Worm (Caenorhabditis elegans) whole organism, late embryonic: ENCODE data around the gene hlh-15.

Source experiments
- C38D4.7 ChIP-seq: fragments of 200-800 bp; sonication (Bioruptor generic); optimal IDR thresholded peaks from 2 replicates; lab custom pipeline; 2018; ENCODE audit warnings: mild to moderate bottlenecking, missing genetic modification characterization, moderate library complexity, missing compliant biosample characterization
- K02D7.2 ChIP-seq: sonication (generic microtip); optimal IDR thresholded peaks from 2 replicates; lab custom pipeline; 2017; ENCODE audit warnings: mild to moderate bottlenecking, missing genetic modification characterization, missing compliant biosample characterization
- K09A11.1 ChIP-seq: sonication (generic microtip); optimal IDR thresholded peaks from 2 replicates; lab custom pipeline; 2017; ENCODE audit warnings: antibody characterized with exemption, mild to moderate bottlenecking, missing genetic modification characterization, missing compliant biosample characterization; ENCODE audit not compliant: insufficient read depth
- Y22D7AL.16 ChIP-seq: sonication (generic microtip); optimal IDR thresholded peaks from 2 replicates; lab custom pipeline; 2016; ENCODE audit warnings: missing genetic modification characterization, missing compliant biosample characterization
- ceh-18 ChIP-seq: sonication (generic microtip); optimal IDR thresholded peaks from 2 replicates; lab custom pipeline; 2016; ENCODE audit warnings: missing genetic modification characterization, missing compliant biosample characterization
- ceh-2 ChIP-seq: sonication (generic microtip); optimal IDR thresholded peaks from 2 replicates; lab custom pipeline; 2016; ENCODE audit warnings: missing genotype, missing genetic modification characterization, missing compliant biosample characterization
- ceh-22 ChIP-seq: sonication (generic microtip); optimal IDR thresholded peaks from 2 replicates; lab custom pipeline; 2017; ENCODE audit warnings: missing biosample characterization, missing genetic modification characterization
- ceh-24 ChIP-seq: sonication (generic microtip); optimal IDR thresholded peaks from 2 replicates; lab custom pipeline; 2016; ENCODE audit warnings: mild to moderate bottlenecking, missing genetic modification characterization, missing compliant biosample characterization
- ceh-30 ChIP-seq: fragments of 150-350 bp; optimal IDR thresholded peaks from 2 replicates; lab custom pipeline; 2014; ENCODE audit warnings: missing biosample characterization, missing genetic modification characterization
- ceh-31 ChIP-seq: sonication (generic microtip); optimal IDR thresholded peaks from 2 replicates; lab custom pipeline; 2016; ENCODE audit warnings: missing genetic modification characterization, missing compliant biosample characterization
- ceh-45 ChIP-seq: fragments of 200-800 bp; sonication (Bioruptor generic); IDR thresholded peaks from 2 replicates; pipeline ENCODE4 v1.3.6; 2022; ENCODE audit warnings: missing genetic modification reagents, missing genetic modification characterization, missing compliant biosample characterization
- ceh-48 ChIP-seq: sonication (generic microtip); optimal IDR thresholded peaks from 2 replicates; lab custom pipeline; 2016; ENCODE audit warnings: missing genetic modification characterization, inconsistent platforms, missing compliant biosample characterization
- ceh-6 ChIP-seq: fragments of 200-800 bp; sonication (Bioruptor generic); optimal IDR thresholded peaks from 2 replicates; lab custom pipeline; 2018; ENCODE audit warnings: mild to moderate bottlenecking, missing genetic modification characterization, missing compliant biosample characterization
- elt-2 ChIP-seq: sonication (generic microtip); optimal IDR thresholded peaks from 2 replicates; lab custom pipeline; 2016; ENCODE audit warnings: missing genetic modification reagents, missing genetic modification characterization, missing compliant biosample characterization
- elt-4 ChIP-seq: sonication (generic microtip); optimal IDR thresholded peaks from 2 replicates; lab custom pipeline; 2016; ENCODE audit warnings: missing genetic modification characterization, missing compliant biosample characterization
- eyg-1 ChIP-seq: sonication (generic microtip); optimal IDR thresholded peaks from 2 replicates; lab custom pipeline; 2016; ENCODE audit warnings: missing genotype, missing genetic modification characterization, missing compliant biosample characterization
- fkh-10 ChIP-seq: fragments of 150-350 bp; optimal IDR thresholded peaks from 2 replicates; lab custom pipeline; 2014; ENCODE audit warnings: missing biosample characterization, missing genetic modification reagents, missing genetic modification characterization
- fkh-6 ChIP-seq: sonication (generic microtip); optimal IDR thresholded peaks from 2 replicates; lab custom pipeline; 2016; ENCODE audit warnings: missing genetic modification characterization, missing compliant biosample characterization
- hlh-15 ChIP-seq: sonication (generic microtip); optimal IDR thresholded peaks from 2 replicates; lab custom pipeline; 2016; ENCODE audit warnings: missing genetic modification characterization, missing compliant biosample characterization
- hlh-8 ChIP-seq: sonication (generic microtip); optimal IDR thresholded peaks from 2 replicates; lab custom pipeline; 2016; ENCODE audit warnings: missing genotype, missing genetic modification characterization, missing compliant biosample characterization
- lim-6 ChIP-seq: sonication (generic microtip); optimal IDR thresholded peaks from 2 replicates; lab custom pipeline; 2016; ENCODE audit warnings: missing genetic modification characterization, missing compliant biosample characterization
- madf-2 ChIP-seq: sonication (generic microtip); optimal IDR thresholded peaks from 2 replicates; lab custom pipeline; 2017; ENCODE audit warnings: missing genetic modification characterization, missing compliant biosample characterization
- nfya-1 ChIP-seq: sonication (generic microtip); optimal IDR thresholded peaks from 2 replicates; lab custom pipeline; 2017; ENCODE audit warnings: missing genetic modification characterization, mild to moderate bottlenecking, missing compliant biosample characterization, antibody characterized with exemption, moderate library complexity
- nhr-11 ChIP-seq: fragments of 150-350 bp; optimal IDR thresholded peaks from 2 replicates; lab custom pipeline; 2014; ENCODE audit warnings: missing biosample characterization, missing genetic modification characterization
- npax-4 ChIP-seq: sonication (generic microtip); optimal IDR thresholded peaks from 2 replicates; lab custom pipeline; 2016; ENCODE audit warnings: missing genetic modification characterization, missing compliant biosample characterization
- pat-9 ChIP-seq: fragments of 200-800 bp; sonication (Bioruptor generic); optimal IDR thresholded peaks from 2 replicates; lab custom pipeline; 2018; ENCODE audit warnings: mild to moderate bottlenecking, missing genetic modification characterization, moderate library complexity, missing compliant biosample characterization
- pax-1 ChIP-seq: fragments of 150-350 bp; optimal IDR thresholded peaks from 2 replicates; lab custom pipeline; 2014; ENCODE audit warnings: missing biosample characterization, missing genetic modification characterization
- pha-4 ChIP-seq: fragments of 150-350 bp; optimal IDR thresholded peaks from 2 replicates; lab custom pipeline; 2018; ENCODE audit warnings: missing biosample characterization, missing genetic modification reagents, missing genetic modification characterization
- pqm-1 ChIP-seq: sonication (generic microtip); optimal IDR thresholded peaks from 2 replicates; lab custom pipeline; 2016; ENCODE audit warnings: missing genetic modification characterization, missing compliant biosample characterization
- sox-2 ChIP-seq: fragments of 200-800 bp; sonication (Bioruptor generic); IDR thresholded peaks from 2 replicates; pipeline ENCODE4 v1.3.6; 2022; ENCODE audit warnings: missing genetic modification reagents, missing genetic modification characterization, missing compliant biosample characterization
- tbx-2 ChIP-seq: sonication (generic microtip); optimal IDR thresholded peaks from 2 replicates; lab custom pipeline; 2016; ENCODE audit warnings: missing genetic modification characterization, missing compliant biosample characterization
- tbx-7 ChIP-seq: sonication (generic microtip); optimal IDR thresholded peaks from 2 replicates; lab custom pipeline; 2016; ENCODE audit warnings: missing genotype, missing genetic modification characterization, missing compliant biosample characterization
- unc-42 ChIP-seq: sonication (generic microtip); optimal IDR thresholded peaks from 2 replicates; lab custom pipeline; 2016; ENCODE audit warnings: missing genotype, missing genetic modification characterization, missing compliant biosample characterization
- unc-55 ChIP-seq: sonication (generic microtip); optimal IDR thresholded peaks from 2 replicates; lab custom pipeline; 2017; ENCODE audit warnings: missing biosample characterization, missing genetic modification reagents, missing genetic modification characterization
- ztf-16 ChIP-seq: sonication (generic microtip); optimal IDR thresholded peaks from 2 replicates; lab custom pipeline; 2017; ENCODE audit warnings: missing genetic modification characterization, missing compliant biosample characterization

The hlh-15 gene

ce11 chrX:2432459-2432858 lies 19.3 kb upstream of the hlh-15 start (continued):
- TF ChIP-seq madf-2 (tag; lab: Kevin White, UChicago): peak; percentile 12
- peak; percentile 51 for TF ChIP-seq hlh-8 (tag; lab: Kevin White, UChicago)
- TF ChIP-seq ceh-24 (tag; lab: Kevin White, UChicago): no peak
- TF ChIP-seq tbx-2 (tag; lab: Kevin White, UChicago): peak; percentile 73
- TF ChIP-seq K02D7.2 (tag; lab: Kevin White, UChicago): no peak
- TF ChIP-seq ceh-18 (tag; lab: Kevin White, UChicago): peak; percentile 44
- no peak for TF ChIP-seq sox-2 (GFP tag; lab: Robert Waterston, UW)
- peak; percentile 64 for TF ChIP-seq ceh-2 (tag; lab: Kevin White, UChicago)
- TF ChIP-seq, all 69 proteins: peak for 20

ce11 chrX:2430317-2430716 lies 17.1 kb upstream of the hlh-15 start:
- TF ChIP-seq ceh-6 (GFP tag; lab: Kevin White, UChicago) (no peak), unc-42 (tag; lab: Kevin White, UChicago) (no peak), pha-4 (no peak), tbx-7 (tag; lab: Kevin White, UChicago) (no peak), ztf-16 (no peak), unc-55 (no peak), pat-9 (tag; lab: Kevin White, UChicago) (no peak)

ce11 chrX:2427404-2427803 lies 14.2 kb upstream of the hlh-15 start, which contains the start of gene gcy-31:
Gene gcy-31, minus strand, starts transcription at chrX:2427504.
- TF ChIP-seq tbx-2 (tag; lab: Kevin White, UChicago) (no peak), elt-4 (tag; lab: Kevin White, UChicago) (no peak), nhr-11 (tag; lab: Kevin White, UChicago) (no peak), eyg-1 (tag; lab: Kevin White, UChicago) (no peak), nfya-1 (tag; lab: Kevin White, UChicago) (no peak), lim-6 (tag; lab: Kevin White, UChicago) (no peak), ceh-30 (tag; lab: Kevin White, UChicago) (no peak), ceh-48 (no peak), sox-2 (GFP tag; lab: Robert Waterston, UW) (no peak), pqm-1 (tag; lab: Kevin White, UChicago) (no peak), npax-4 (tag; lab: Kevin White, UChicago) (no peak), fkh-6 (no peak), pha-4 (no peak), unc-42 (tag; lab: Kevin White, UChicago) (no peak), hlh-15 (tag; lab: Kevin White, UChicago) (no peak), pat-9 (tag; lab: Kevin White, UChicago) (no peak), C38D4.7 (GFP tag; lab: Kevin White, UChicago) (no peak), pax-1 (tag; lab: Kevin White, UChicago) (no peak), Y22D7AL.16 (tag; lab: Kevin White, UChicago) (no peak)
- TF ChIP-seq, all 69 proteins: peak for 0

ce11 chrX:2426932-2427331 lies 13.8 kb upstream of the hlh-15 start:
- no peak for TF ChIP-seq ceh-22 (tag; lab: Kevin White, UChicago)
- peak; percentile 68 for TF ChIP-seq unc-55

- TF ChIP-seq pax-1 (tag; lab: Kevin White, UChicago) (no peak), ceh-45 (GFP tag; lab: Robert Waterston, UW) (no peak), pat-9 (tag; lab: Kevin White, UChicago) (no peak), fkh-10 (GFP tag; lab: Kevin White, UChicago) (no peak), elt-4 (tag; lab: Kevin White, UChicago) (no peak), C38D4.7 (GFP tag; lab: Kevin White, UChicago) (no peak), K09A11.1 (tag; lab: Kevin White, UChicago) (no peak), ceh-31 (tag; lab: Kevin White, UChicago) (no peak), elt-2 (no peak)
Observed at ce11 chrX:2425284-2425683, 12.1 kb upstream of the hlh-15 start.
